Worm (Caenorhabditis elegans): ENCODE data around the gene gas-1.

- TF ChIP-seq mcd-1 (GFP tag; IDR thresholded peaks at IDR 0.05), result no peak
- no peak for TF ChIP-seq F52B5.7 (tag; optimal IDR thresholded peaks at IDR 0.05)
- TF ChIP-seq B0019.2 (GFP tag; conservative IDR thresholded peaks at IDR 0.05), result no peak
- no peak for TF ChIP-seq hlh-26 (GFP tag; conservative IDR thresholded peaks at IDR 0.05)
- TF ChIP-seq snpc-4 (GFP tag; optimal IDR thresholded peaks at IDR 0.05), result no peak
- TF ChIP-seq snpc-4 (tag; optimal IDR thresholded peaks at IDR 0.05), result no peak
- TF ChIP-seq F23B12.7 (tag; optimal IDR thresholded peaks at IDR 0.05; ENCODE audit: insufficient read depth), result no peak
- no peak for TF ChIP-seq F57A8.1 (GFP tag; optimal IDR thresholded peaks at IDR 0.05)
- TF ChIP-seq ceh-58 (GFP tag; IDR thresholded peaks at IDR 0.05), result no peak
- no peak for TF ChIP-seq ama-1 (optimal IDR thresholded peaks at IDR 0.05)
- no peak for TF ChIP-seq ama-1 (GFP tag; optimal IDR thresholded peaks at IDR 0.05)
- no peak for TF ChIP-seq Y53G8AR.9 (GFP tag; conservative IDR thresholded peaks at IDR 0.05)
- TF ChIP-seq ztf-22 (GFP tag; optimal IDR thresholded peaks at IDR 0.05), result no peak
- TF ChIP-seq dpff-1 (tag; optimal IDR thresholded peaks at IDR 0.05), result no peak
These were observed 39.4 kb downstream of the gas-1 start for ce11 chrX:15550769-15551168.
